Fruit fly (Drosophila melanogaster) whole organism, wandering third instar larva: ENCODE data around the gene Sgs5.

Experiments used
- Abd-B ChIP-seq: fragments of >200 bp; optimal IDR thresholded peaks from 2 replicates; lab custom pipeline; 2017; ENCODE audit warnings: missing biosample characterization, missing genetic modification characterization
- CG32264 ChIP-seq: fragments of 200-800 bp; sonication (Bioruptor generic); optimal IDR thresholded peaks from 2 replicates; lab custom pipeline; 2016; ENCODE audit warnings: missing biosample characterization, missing genetic modification characterization
- CG9705 ChIP-seq: fragments of 200-800 bp; sonication (Bioruptor generic); optimal IDR thresholded peaks from 2 replicates; lab custom pipeline; 2018; ENCODE audit warnings: missing biosample characterization, mild to moderate bottlenecking, missing genetic modification characterization
- CrebA ChIP-seq: fragments of 200-800 bp; sonication (Bioruptor generic); optimal IDR thresholded peaks from 2 replicates; lab custom pipeline; 2016; ENCODE audit warnings: missing biosample characterization, mild to moderate bottlenecking, missing genetic modification characterization, borderline replicate concordance
- Dfd ChIP-seq: fragments of >200 bp; optimal IDR thresholded peaks from 2 replicates; lab custom pipeline; 2017; ENCODE audit warnings: missing biosample characterization, missing genetic modification characterization
- Dif ChIP-seq: fragments of 200-275, 200-300 bp; sonication (Bioruptor generic); optimal IDR thresholded peaks from 2 replicates; lab custom pipeline; 2018; ENCODE audit warnings: missing biosample characterization, missing genetic modification characterization; ENCODE audit not compliant: partially characterized antibody
- GATAd ChIP-seq: sonication (Bioruptor generic); optimal IDR thresholded peaks from 2 replicates; lab custom pipeline; 2016; ENCODE audit warnings: missing biosample characterization, missing genetic modification characterization
- HLH106 ChIP-seq: fragments of 200-800 bp; optimal IDR thresholded peaks from 3 replicates; lab custom pipeline; 2019; ENCODE audit warnings: missing biosample characterization, mild to moderate bottlenecking, missing genetic modification characterization, moderate library complexity
- Hnf4 ChIP-seq: fragments of 200-800 bp; sonication (Bioruptor generic); optimal IDR thresholded peaks from 2 replicates; lab custom pipeline; 2016; ENCODE audit warnings: missing biosample characterization, mild to moderate bottlenecking, missing genetic modification characterization
- Rel ChIP-seq, 2 experiments: fragments of 200-800 bp; sonication (Bioruptor generic) in 1 of 2; optimal IDR thresholded peaks; 2 replicates in 1 of 2; 3 replicates in 1 of 2; lab custom pipeline; 2016 to 2019; ENCODE audit warnings: mild to moderate bottlenecking in 2 of 2, missing biosample characterization in 2 of 2, missing genetic modification characterization in 2 of 2, moderate library complexity in 1 of 2
- Sp1 ChIP-seq: fragments of 200-800 bp; sonication (Bioruptor generic); optimal IDR thresholded peaks from 3 replicates; lab custom pipeline; 2019; ENCODE audit warnings: missing biosample characterization, mild to moderate bottlenecking, missing genetic modification characterization, moderate library complexity
- Vsx2 ChIP-seq: fragments of 200-300, 225-300 bp; sonication (Bioruptor generic); optimal IDR thresholded peaks from 2 replicates; lab custom pipeline; 2018; ENCODE audit warnings: missing biosample characterization, missing genetic modification characterization; ENCODE audit not compliant: partially characterized antibody
- br ChIP-seq: fragments of 200-800 bp; sonication (Bioruptor generic); optimal IDR thresholded peaks from 2 replicates; lab custom pipeline; 2016; ENCODE audit warnings: missing biosample characterization, missing genetic modification characterization
- dl ChIP-seq, 2 experiments: fragments of 175-275, 200-275 bp in 1 of 2; fragments of 200-275 bp in 1 of 2; sonication (Bioruptor generic); optimal IDR thresholded peaks; lab custom pipeline; 2018; ENCODE audit warnings: mild to moderate bottlenecking in 2 of 2, missing biosample characterization in 2 of 2, missing genetic modification characterization in 2 of 2, moderate library complexity in 2 of 2; ENCODE audit not compliant: partially characterized antibody in 2 of 2, insufficient read depth in 1 of 2
- dmrt93B ChIP-seq: fragments of 200-800 bp; sonication (Bioruptor generic); optimal IDR thresholded peaks from 2 replicates; lab custom pipeline; 2018; ENCODE audit warnings: missing biosample characterization, mild to moderate bottlenecking, missing genetic modification characterization
- dsf ChIP-seq: sonication (Bioruptor generic); optimal IDR thresholded peaks from 2 replicates; lab custom pipeline; 2016; ENCODE audit warnings: missing biosample characterization, missing genetic modification characterization, borderline replicate concordance
- ey ChIP-seq: fragments of 200-800 bp; sonication (Bioruptor generic); optimal IDR thresholded peaks from 2 replicates; lab custom pipeline; 2016; ENCODE audit warnings: missing biosample characterization, missing genetic modification characterization
- foxo ChIP-seq, 2 experiments: fragments of 200-800 bp; sonication (Bioruptor generic); optimal IDR thresholded peaks; 2 replicates in 1 of 2; 3 replicates in 1 of 2; lab custom pipeline; 2016 to 2017; ENCODE audit warnings: missing biosample characterization in 2 of 2, missing genetic modification characterization in 2 of 2
- lola ChIP-seq: fragments of >200 bp; optimal IDR thresholded peaks from 2 replicates; lab custom pipeline; 2017; ENCODE audit warnings: missing biosample characterization, missing genetic modification characterization
- sage ChIP-seq: fragments of 200-800 bp; sonication (Bioruptor generic); optimal IDR thresholded peaks from 2 replicates; lab custom pipeline; 2016; ENCODE audit warnings: missing biosample characterization, mild to moderate bottlenecking, missing genetic modification characterization
- sv ChIP-seq: fragments of 200-800 bp; sonication (Bioruptor generic); optimal IDR thresholded peaks from 3 replicates; lab custom pipeline; 2016; ENCODE audit warnings: missing biosample characterization, missing genetic modification characterization
- tai ChIP-seq: sonication (Bioruptor generic); optimal IDR thresholded peaks from 2 replicates; lab custom pipeline; 2016; ENCODE audit warnings: missing biosample characterization, missing genetic modification characterization
- woc ChIP-seq: sonication (Bioruptor generic); optimal IDR thresholded peaks from 2 replicates; lab custom pipeline; 2016; ENCODE audit warnings: missing biosample characterization, mild to moderate bottlenecking, missing genetic modification characterization

Sgs5 gene

dm6 chr3R:17617976-17618308, 22.8 kb downstream of the Sgs5 start:
- TF ChIP-seq Rel (GFP tag; optimal IDR thresholded peaks at IDR 0.05; lab: Kevin White, UChicago) (no peak), Rel (tag; optimal IDR thresholded peaks at IDR 0.05; lab: Kevin White, UChicago) (peak; percentile 59), CrebA (GFP tag; lab: Kevin White, UChicago) (no peak)
- TF ChIP-seq, all 38 proteins: peak for 1

- TF ChIP-seq lola (GFP tag; lab: Kevin White, UChicago) (no peak), Dif (GFP tag; lab: Kevin White, UChicago) (no peak), sv (GFP tag; lab: Kevin White, UChicago) (no peak), Sp1 (no peak), br (GFP tag; lab: Kevin White, UChicago) (no peak), Hnf4 (GFP tag; lab: Kevin White, UChicago) (no peak), dsf (no peak), tai (no peak), dl (GFP tag; optimal IDR thresholded peaks at IDR 0.05; lab: Kevin White, UChicago; ENCODE audit: insufficient read depth in 1 of 2, partially characterized antibody in 2 of 2) (no peak), Dfd (GFP tag; lab: Kevin White, UChicago) (no peak), woc (GFP tag; lab: Kevin White, UChicago) (no peak), CG9705 (GFP tag; lab: Kevin White, UChicago) (no peak)
Measured at dm6 chr3R:17618699-17619150, 23.6 kb downstream of the Sgs5 start, which contains the start of the genes CG14324 and CG14326. Gene CG14324 (minus strand): TSS chr3R:17618799. Gene CG14326 (plus strand): TSS chr3R:17619100.

- TF ChIP-seq Hnf4 (GFP tag; lab: Kevin White, UChicago): peak; percentile 35
- TF ChIP-seq Vsx2 (GFP tag; lab: Kevin White, UChicago): no peak
- peak; percentile 92 for TF ChIP-seq CrebA (GFP tag; lab: Kevin White, UChicago)
- peak; percentile 31 for TF ChIP-seq sage (GFP tag; lab: Kevin White, UChicago)
- peak; percentile 56 for TF ChIP-seq Sp1
- TF ChIP-seq CG32264 (GFP tag; lab: Kevin White, UChicago): peak; percentile 3
- TF ChIP-seq Rel (GFP tag; optimal IDR thresholded peaks at IDR 0.05; lab: Kevin White, UChicago): no peak
- peak; percentile 59 for TF ChIP-seq Rel (tag; optimal IDR thresholded peaks at IDR 0.05; lab: Kevin White, UChicago)
- TF ChIP-seq GATAd (GFP tag; lab: Kevin White, UChicago): no peak
- no peak for TF ChIP-seq tai
- TF ChIP-seq foxo (GFP tag; optimal IDR thresholded peaks at IDR 0.05; lab: Kevin White, UChicago): peak in 1 of 2 experiments; percentile 13
Measured at dm6 chr3R:17619726-17620282, 24.6 kb downstream of the Sgs5 start.

- TF ChIP-seq Rel (GFP tag; optimal IDR thresholded peaks at IDR 0.05; lab: Kevin White, UChicago) (no peak), Rel (tag; optimal IDR thresholded peaks at IDR 0.05; lab: Kevin White, UChicago) (no peak), GATAd (GFP tag; lab: Kevin White, UChicago) (no peak)
- TF ChIP-seq, all 38 proteins: peak for 0
Measured at dm6 chr3R:17622062-17622766, 27.1 kb downstream of the Sgs5 start, which contains the start of gene CG14323. Gene CG14323 (minus strand): TSS chr3R:17622112.

dm6 chr3R:17624549-17624948, 29.4 kb downstream of the Sgs5 start:
- TF ChIP-seq ey: no peak
- no peak for TF ChIP-seq Sp1
- TF ChIP-seq CrebA (GFP tag; lab: Kevin White, UChicago): peak; percentile 27
- TF ChIP-seq Vsx2 (GFP tag; lab: Kevin White, UChicago): no peak

- TF ChIP-seq tai: no peak
- no peak for TF ChIP-seq Rel (GFP tag; optimal IDR thresholded peaks at IDR 0.05; lab: Kevin White, UChicago)
- TF ChIP-seq Rel (tag; optimal IDR thresholded peaks at IDR 0.05; lab: Kevin White, UChicago): peak; percentile 74
Measured at dm6 chr3R:17624968-17625367, 29.8 kb downstream of the Sgs5 start, which contains the start of gene AttD. Gene AttD (plus strand): TSS chr3R:17625268.

- TF ChIP-seq Dfd (GFP tag; lab: Kevin White, UChicago): no peak
- TF ChIP-seq dmrt93B (GFP tag; lab: Kevin White, UChicago): no peak
- no peak for TF ChIP-seq lola (GFP tag; lab: Kevin White, UChicago)
- TF ChIP-seq Abd-B: no peak
- TF ChIP-seq GATAd (GFP tag; lab: Kevin White, UChicago): no peak
- TF ChIP-seq foxo (GFP tag; optimal IDR thresholded peaks at IDR 0.05; lab: Kevin White, UChicago): no peak
- TF ChIP-seq dsf: no peak
- no peak for TF ChIP-seq sv (GFP tag; lab: Kevin White, UChicago)
- TF ChIP-seq HLH106: no peak
- no peak for TF ChIP-seq CG32264 (GFP tag; lab: Kevin White, UChicago)
- no peak for TF ChIP-seq Vsx2 (GFP tag; lab: Kevin White, UChicago)
- no peak for TF ChIP-seq Rel (GFP tag; optimal IDR thresholded peaks at IDR 0.05; lab: Kevin White, UChicago)
- no peak for TF ChIP-seq Rel (tag; optimal IDR thresholded peaks at IDR 0.05; lab: Kevin White, UChicago)
- no peak for TF ChIP-seq Dif (GFP tag; lab: Kevin White, UChicago)
- no peak for TF ChIP-seq CG9705 (GFP tag; lab: Kevin White, UChicago)
Measured at dm6 chr3R:17626827-17627226, 31.7 kb downstream of the Sgs5 start, which contains the start of gene CG14325. Gene CG14325 (plus strand): TSS chr3R:17627127.
